Worm (Caenorhabditis elegans) whole organism, mixed stage, embryonic: ENCODE measurements around the gene cal-1.

ENCODE experiments used
- ceh-83 ChIP-seq: fragments of 200-800 bp; sonication (Bioruptor generic); optimal IDR thresholded peaks from 2 replicates; lab custom pipeline; 2018; ENCODE audit warnings: mild to moderate bottlenecking, missing genetic modification characterization, missing compliant biosample characterization
- mep-1 ChIP-seq: fragments of 150-350 bp; optimal IDR thresholded peaks from 2 replicates; lab custom pipeline; 2017; ENCODE audit warnings: missing biosample characterization, missing genetic modification reagents, missing genetic modification characterization, inconsistent platforms
- pha-4 ChIP-seq: fragments of 150-350 bp; optimal IDR thresholded peaks from 2 replicates; lab custom pipeline; 2018; ENCODE audit warnings: missing biosample characterization, missing genetic modification reagents, missing genetic modification characterization
- sem-2 ChIP-seq: fragments of 200-800 bp; sonication (Bioruptor generic); optimal IDR thresholded peaks from 2 replicates; lab custom pipeline; 2018; ENCODE audit warnings: mild to moderate bottlenecking, missing genetic modification characterization, missing compliant biosample characterization
- snpc-4 ChIP-seq: fragments of 150-350 bp; optimal IDR thresholded peaks from 2 replicates; lab custom pipeline; 2014; ENCODE audit warnings: missing biosample characterization, missing genetic modification characterization
- unc-62 ChIP-seq: fragments of 150-350 bp; optimal IDR thresholded peaks from 2 replicates; lab custom pipeline; 2014; ENCODE audit warnings: missing biosample characterization, missing genetic modification reagents, missing genetic modification characterization

DNA sequence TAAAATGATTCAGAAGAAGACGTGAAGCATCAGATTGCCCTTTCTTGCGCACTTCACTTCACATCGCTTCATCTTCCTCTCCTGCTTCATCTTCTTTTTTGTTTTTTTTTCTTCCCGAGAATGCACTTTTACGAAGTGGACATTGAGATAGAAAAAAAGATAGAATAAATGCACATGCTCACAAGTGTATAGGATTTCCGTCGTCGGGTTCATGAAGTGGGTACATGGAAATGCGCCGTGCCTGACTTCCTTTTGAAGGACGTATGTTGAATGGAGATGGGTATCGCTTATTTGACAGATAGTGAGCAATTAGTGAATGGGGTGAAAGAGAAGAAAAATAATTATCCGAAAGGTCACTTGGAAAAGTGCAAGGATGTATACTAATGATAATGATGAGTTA is 13.1 kb upstream of the cal-1 start:
- TF ChIP-seq mep-1 (tag; lab: Kevin White, UChicago) (no peak), ceh-83 (GFP tag; lab: Kevin White, UChicago) (no peak), unc-62 (GFP tag; lab: Kevin White, UChicago) (no peak), sem-2 (no peak), pha-4 (tag; lab: Kevin White, UChicago) (no peak), snpc-4 (tag; lab: Kevin White, UChicago) (no peak)
